Worm (Caenorhabditis elegans): ENCODE results near the gene pdi-6.

- TF ChIP-seq elt-2 (tag; optimal IDR thresholded peaks at IDR 0.05) (no peak), nhr-237 (tag; optimal IDR thresholded peaks at IDR 0.05) (no peak), lin-15B (tag; optimal IDR thresholded peaks at IDR 0.05) (no peak), nhr-20 (tag; optimal IDR thresholded peaks at IDR 0.05) (no peak), egl-27 (tag; optimal IDR thresholded peaks at IDR 0.05) (no peak), C34B4.2 (tag; optimal IDR thresholded peaks at IDR 0.05) (no peak), unc-62 (GFP tag; optimal IDR thresholded peaks at IDR 0.05) (no peak), jun-1 (tag; optimal IDR thresholded peaks at IDR 0.05) (no peak), efl-1 (optimal IDR thresholded peaks at IDR 0.05) (no peak), efl-1 (GFP tag; optimal IDR thresholded peaks at IDR 0.05 in 1 of 2) (no peak), Y116A8C.19 (tag; optimal IDR thresholded peaks at IDR 0.05; ENCODE audit: borderline replicate concordance) (no peak), skn-1 (tag; optimal IDR thresholded peaks at IDR 0.05) (no peak), ztf-11 (tag; optimal IDR thresholded peaks at IDR 0.05) (no peak), unc-130 (tag; optimal IDR thresholded peaks at IDR 0.05) (no peak)
Measured at ce11 chrX:7033716-7034270, 34.6 kb downstream of the pdi-6 start.
